Fruit fly (Drosophila melanogaster): ENCODE measurements around the gene Ctl2.

dm6 chr3R:29116167-29116725, 6.9 kb upstream of the Ctl2 start, which contains the start of gene Atg14:
- no peak for TF ChIP-seq fd96Ca (GFP tag; IDR thresholded peaks at IDR 0.05)
- TF ChIP-seq rn (GFP tag; IDR thresholded peaks at IDR 0.05) = no peak
- TF ChIP-seq CG15710 (tag; optimal IDR thresholded peaks at IDR 0.05) = no peak
- no peak for TF ChIP-seq CG9948 (tag; optimal IDR thresholded peaks at IDR 0.05)
- TF ChIP-seq CG13204 (GFP tag; optimal IDR thresholded peaks at IDR 0.05) = no peak
- TF ChIP-seq CG8301 (tag; optimal IDR thresholded peaks at IDR 0.05) = no peak
